Fruit fly (Drosophila melanogaster) whole organism: Measurements from ENCODE around the gene Bfc.

ENCODE experiments used
- CG8478 ChIP-seq: fragments of >200 bp; optimal IDR thresholded peaks from 2 replicates; lab custom pipeline; 2018; ENCODE audit warnings: inconsistent platforms
- Dll ChIP-seq: fragments of >200 bp; optimal IDR thresholded peaks from 2 replicates; lab custom pipeline; 2017
- EcR ChIP-seq, 2 experiments: fragments of >200 bp; optimal IDR thresholded peaks; 2 replicates each; lab custom pipeline; 2017; ENCODE audit warnings: missing biosample characterization in 2 of 2, missing genetic modification characterization in 2 of 2, missing genetic modification reagents in 2 of 2
- pan ChIP-seq: fragments of >200 bp; optimal IDR thresholded peaks from 2 replicates; lab custom pipeline; 2017
- psq ChIP-seq: fragments of >200 bp; optimal IDR thresholded peaks from 2 replicates; lab custom pipeline; 2017
- usp ChIP-seq: fragments of >200 bp; optimal IDR thresholded peaks from 2 replicates; lab custom pipeline; 2017; ENCODE audit warnings: missing biosample characterization, missing genetic modification characterization, mixed read lengths

DNA sequence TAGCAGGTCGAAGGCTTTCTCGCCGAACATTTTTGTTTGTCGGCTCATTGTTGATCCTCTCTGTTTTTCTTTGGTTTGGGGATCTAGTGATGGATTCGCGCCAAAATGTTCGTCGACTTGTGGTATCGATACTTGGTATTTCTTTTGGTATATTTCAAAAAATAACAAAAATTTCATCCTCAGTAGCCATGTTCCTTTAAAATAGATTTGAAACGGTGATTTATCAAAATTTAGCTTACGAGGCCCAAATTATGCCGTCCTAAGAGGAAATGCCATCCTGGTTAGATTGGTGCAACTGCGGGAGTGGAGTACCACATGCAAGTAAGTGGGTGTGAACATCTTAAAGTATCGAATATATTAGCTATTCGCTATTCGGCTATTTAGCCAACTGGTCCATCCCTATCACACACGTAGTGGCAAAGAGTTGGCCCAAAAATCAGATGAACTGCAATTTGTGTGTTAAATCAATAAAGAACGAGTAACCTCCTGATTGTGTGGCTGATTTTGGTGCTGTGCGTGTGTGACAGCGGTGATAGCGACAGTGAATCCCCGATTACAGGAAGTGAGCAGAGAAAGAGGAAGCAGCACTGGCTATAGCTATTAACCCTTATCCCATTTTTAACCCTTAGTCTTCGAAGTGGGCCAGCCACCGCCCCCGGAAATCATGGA lies 2.7 kb upstream of the Bfc start, which contains the start of the genes Psf1 and Sac1:
- TF ChIP-seq psq (lab: Kevin White, UChicago) (no peak), EcR (GFP tag; optimal IDR thresholded peaks at IDR 0.05; lab: Kevin White, UChicago) (no peak), pan (lab: Kevin White, UChicago) (no peak), Dll (lab: Kevin White, UChicago) (no peak), usp (GFP tag; lab: Kevin White, UChicago) (no peak), CG8478 (lab: Kevin White, UChicago) (no peak)
